Fruit fly (Drosophila melanogaster) whole organism, embryonic: ENCODE measurements around the gene CG12560.
A peak's percentile ranks its signal among the peaks of the same experiment; 100 is the strongest.

Experiments used
- Adf1 ChIP-seq: fragments of 200-800 bp; sonication (Bioruptor generic); IDR thresholded peaks from 2 replicates; pipeline ENCODE4 v1.3.6; 2022; ENCODE audit warnings: missing biosample characterization, missing genetic modification characterization
- BEAF-32 ChIP-seq: fragments of 200-800 bp; sonication (Bioruptor generic); optimal IDR thresholded peaks from 3 replicates; lab custom pipeline; 2017; ENCODE audit warnings: missing biosample characterization, missing genetic modification characterization, mild to moderate bottlenecking, moderate library complexity, missing genetic modification reagents
- Blimp-1 ChIP-seq: fragments of 200-800 bp; sonication (Bioruptor generic); optimal IDR thresholded peaks from 3 replicates; lab custom pipeline; 2018; ENCODE audit warnings: missing biosample characterization, missing genetic modification characterization, mild to moderate bottlenecking, moderate library complexity, missing genetic modification reagents
- CG11504 ChIP-seq: fragments of 200-800 bp; sonication (Bioruptor generic); optimal IDR thresholded peaks from 3 replicates; lab custom pipeline; 2019; ENCODE audit warnings: missing biosample characterization, mild to moderate bottlenecking, missing genetic modification characterization, moderate library complexity
- CG12659 ChIP-seq: fragments of 200-800 bp; sonication (Bioruptor generic); optimal IDR thresholded peaks from 3 replicates; lab custom pipeline; 2017; ENCODE audit warnings: mild to moderate bottlenecking, missing biosample characterization, missing genetic modification reagents, missing genetic modification characterization
- CG14014 ChIP-seq: fragments of 200-800 bp; sonication (Bioruptor generic); IDR thresholded peaks from 2 replicates; pipeline ENCODE4 v1.3.6; 2022; ENCODE audit warnings: missing biosample characterization, missing genetic modification characterization
- CG14710 ChIP-seq: fragments of 200-800 bp; sonication (Bioruptor generic); optimal IDR thresholded peaks from 3 replicates; lab custom pipeline; 2019; ENCODE audit warnings: missing biosample characterization, mild to moderate bottlenecking, missing genetic modification characterization, moderate library complexity
- CG15479 ChIP-seq: fragments of 200-800 bp; sonication (Bioruptor generic); optimal IDR thresholded peaks from 3 replicates; lab custom pipeline; 2019; ENCODE audit warnings: missing biosample characterization, mild to moderate bottlenecking, missing genetic modification characterization, moderate library complexity
- CG1603 ChIP-seq: fragments of 200-800 bp; sonication (Bioruptor generic); optimal IDR thresholded peaks from 2 replicates; lab custom pipeline; 2019; ENCODE audit warnings: missing biosample characterization, mild to moderate bottlenecking, missing genetic modification characterization, moderate library complexity
- CG16779 ChIP-seq: fragments of 200-800 bp; sonication (Bioruptor generic); IDR thresholded peaks from 2 replicates; pipeline ENCODE4 v1.3.6; 2022; ENCODE audit warnings: missing biosample characterization, missing genetic modification characterization
- CG17328 ChIP-seq: fragments of 200-800 bp; sonication (Bioruptor generic); IDR thresholded peaks from 2 replicates; pipeline ENCODE4 v1.3.6; 2022; ENCODE audit warnings: missing biosample characterization, missing genetic modification characterization
- CG3163 ChIP-seq: fragments of 200-800 bp; sonication (Bioruptor generic); optimal IDR thresholded peaks from 3 replicates; lab custom pipeline; 2016; ENCODE audit warnings: missing biosample characterization, missing genetic modification characterization
- CG3847 ChIP-seq: fragments of 200-800 bp; sonication (Bioruptor generic); IDR thresholded peaks from 2 replicates; pipeline ENCODE4 v1.3.6; 2022; ENCODE audit warnings: missing biosample characterization, missing genetic modification characterization
- CG6854 ChIP-seq: fragments of 200-800 bp; sonication (Bioruptor generic); optimal IDR thresholded peaks from 3 replicates; lab custom pipeline; 2017; ENCODE audit warnings: missing biosample characterization, mild to moderate bottlenecking, missing genetic modification characterization
- CG8290 ChIP-seq, 3 experiments: fragments of 200-800 bp; sonication (Bioruptor generic); optimal IDR thresholded peaks; 2 replicates each; lab custom pipeline; 2016 to 2019; ENCODE audit warnings: missing biosample characterization in 3 of 3, missing genetic modification characterization in 3 of 3, mild to moderate bottlenecking in 2 of 3, moderate library complexity in 1 of 3
- CG9797 ChIP-seq: fragments of 200-800 bp; sonication (Bioruptor generic); optimal IDR thresholded peaks from 3 replicates; lab custom pipeline; 2018; ENCODE audit warnings: missing biosample characterization, mild to moderate bottlenecking, missing genetic modification characterization
- Dp ChIP-seq: fragments of 200-800 bp; sonication (Bioruptor generic); optimal IDR thresholded peaks from 2 replicates; lab custom pipeline; 2018; ENCODE audit warnings: missing biosample characterization, mild to moderate bottlenecking, missing genetic modification characterization, moderate library complexity
- HLH3B ChIP-seq: fragments of 200-800 bp; sonication (Bioruptor generic); IDR thresholded peaks from 2 replicates; pipeline ENCODE4 v1.3.6; 2022; ENCODE audit warnings: missing biosample characterization, missing genetic modification characterization
- Hand ChIP-seq: fragments of 200-800 bp; sonication (Bioruptor generic); optimal IDR thresholded peaks from 2 replicates; lab custom pipeline; 2017; ENCODE audit warnings: mild to moderate bottlenecking, missing biosample characterization, missing genetic modification reagents, missing genetic modification characterization
- Hmr ChIP-seq: fragments of 200-800 bp; sonication (Bioruptor generic); optimal IDR thresholded peaks from 3 replicates; lab custom pipeline; 2017; ENCODE audit warnings: mild to moderate bottlenecking, missing biosample characterization, missing genetic modification reagents, missing genetic modification characterization
- MESR4 ChIP-seq: fragments of 200-800 bp; sonication (Bioruptor generic); optimal IDR thresholded peaks from 2 replicates; lab custom pipeline; 2018; ENCODE audit warnings: missing biosample characterization, mild to moderate bottlenecking, missing genetic modification characterization, moderate library complexity
- Opbp ChIP-seq: fragments of 200-800 bp; sonication (Bioruptor generic); IDR thresholded peaks from 3 replicates; pipeline ENCODE4 v1.3.6; 2022; ENCODE audit warnings: missing biosample characterization, missing genetic modification characterization; ENCODE audit not compliant: partially characterized antibody
- ato ChIP-seq: fragments of 200-800 bp; sonication (Bioruptor generic); IDR thresholded peaks from 2 replicates; pipeline ENCODE4 v1.3.6; 2022; ENCODE audit warnings: missing biosample characterization, missing genetic modification characterization; ENCODE audit not compliant: partially characterized antibody
- az2 ChIP-seq: fragments of 200-800 bp; sonication (Bioruptor generic); optimal IDR thresholded peaks from 3 replicates; lab custom pipeline; 2016; ENCODE audit warnings: missing biosample characterization, missing genetic modification characterization
- cwo ChIP-seq: fragments of 200-800 bp; sonication (Bioruptor generic); optimal IDR thresholded peaks from 3 replicates; lab custom pipeline; 2017; ENCODE audit warnings: missing biosample characterization, missing genetic modification characterization, mild to moderate bottlenecking, moderate library complexity, missing genetic modification reagents
- dan ChIP-seq: fragments of 200-800 bp; sonication (Bioruptor generic); IDR thresholded peaks from 2 replicates; pipeline ENCODE4 v1.3.6; 2022; ENCODE audit warnings: missing biosample characterization, missing genetic modification characterization
- dimm ChIP-seq: fragments of 200-800 bp; sonication (Bioruptor generic); IDR thresholded peaks from 2 replicates; pipeline ENCODE4 v1.3.6; 2022; ENCODE audit warnings: missing biosample characterization, missing genetic modification characterization
- gfzf ChIP-seq: fragments of 200-800 bp; sonication (Bioruptor generic); optimal IDR thresholded peaks from 2 replicates; lab custom pipeline; 2016; ENCODE audit warnings: missing biosample characterization, mild to moderate bottlenecking, missing genetic modification characterization, moderate library complexity
- inv ChIP-seq: fragments of 200-800 bp; sonication (Bioruptor generic); IDR thresholded peaks from 2 replicates; pipeline ENCODE4 v1.3.6; 2022; ENCODE audit warnings: missing biosample characterization, missing genetic modification characterization; ENCODE audit not compliant: partially characterized antibody
- kah ChIP-seq: fragments of 200-800 bp; sonication (Bioruptor generic); optimal IDR thresholded peaks from 2 replicates; lab custom pipeline; 2018; ENCODE audit warnings: missing biosample characterization, mild to moderate bottlenecking, missing genetic modification characterization
- knrl ChIP-seq: fragments of 200-800 bp; sonication (Bioruptor generic); IDR thresholded peaks from 3 replicates; pipeline ENCODE4 v1.3.6; 2022; ENCODE audit warnings: missing biosample characterization, missing genetic modification characterization; ENCODE audit not compliant: partially characterized antibody
- onecut ChIP-seq: fragments of 200-800 bp; sonication (Bioruptor generic); IDR thresholded peaks from 2 replicates; pipeline ENCODE4 v1.3.6; 2022; ENCODE audit warnings: missing biosample characterization, missing genetic modification characterization
- pita ChIP-seq: fragments of 200-800 bp; sonication (Bioruptor generic); optimal IDR thresholded peaks from 2 replicates; lab custom pipeline; 2017; ENCODE audit warnings: missing biosample characterization, mild to moderate bottlenecking, missing genetic modification characterization
- prd ChIP-seq, 3 experiments: fragments of >200 bp in 2 of 3; fragments of 200-800 bp in 1 of 3; sonication (Bioruptor generic) in 1 of 3; optimal IDR thresholded peaks in 2 of 3; IDR thresholded peaks in 1 of 3; 2 replicates in 2 of 3; 3 replicates in 1 of 3; pipeline versions ENCODE4 v1.3.6 to Lab custom; 2017 to 2022; ENCODE audit warnings: missing biosample characterization in 1 of 3, missing genetic modification characterization in 1 of 3
- pzg ChIP-seq: fragments of 200-800 bp; sonication (Bioruptor generic); optimal IDR thresholded peaks from 3 replicates; lab custom pipeline; 2018; ENCODE audit warnings: missing biosample characterization, mild to moderate bottlenecking, missing genetic modification characterization, moderate library complexity
- rib ChIP-seq: fragments of 200-800 bp; sonication (Bioruptor generic); IDR thresholded peaks from 2 replicates; pipeline ENCODE4 v1.3.6; 2022; ENCODE audit warnings: missing biosample characterization, missing genetic modification characterization
- slbo ChIP-seq: fragments of 200-800 bp; sonication (Bioruptor generic); IDR thresholded peaks from 2 replicates; pipeline ENCODE4 v1.3.6; 2022; ENCODE audit warnings: missing biosample characterization, missing genetic modification characterization
- slou ChIP-seq: fragments of 200-800 bp; sonication (Bioruptor generic); optimal IDR thresholded peaks from 3 replicates; lab custom pipeline; 2016; ENCODE audit warnings: missing biosample characterization, missing genetic modification characterization
- sna ChIP-seq: fragments of 200-800 bp; sonication (Bioruptor generic); IDR thresholded peaks from 2 replicates; pipeline ENCODE4 v1.3.6; 2022; ENCODE audit warnings: missing biosample characterization, missing genetic modification characterization; ENCODE audit not compliant: partially characterized antibody
- sqz ChIP-seq: fragments of 200-800 bp; sonication (Bioruptor generic); optimal IDR thresholded peaks from 3 replicates; lab custom pipeline; 2018; ENCODE audit warnings: missing biosample characterization, mild to moderate bottlenecking, missing genetic modification characterization
- sug ChIP-seq: fragments of 200-800 bp; optimal IDR thresholded peaks from 2 replicates; lab custom pipeline; 2019; ENCODE audit warnings: missing biosample characterization, mild to moderate bottlenecking, missing genetic modification characterization, moderate library complexity
- trem ChIP-seq: fragments of 200-800 bp; optimal IDR thresholded peaks from 3 replicates; lab custom pipeline; 2019; ENCODE audit warnings: missing biosample characterization, mild to moderate bottlenecking, missing genetic modification characterization, moderate library complexity
- tx ChIP-seq: fragments of 200-800 bp; sonication (Bioruptor generic); optimal IDR thresholded peaks from 2 replicates; lab custom pipeline; 2016; ENCODE audit warnings: missing biosample characterization, missing genetic modification characterization
- vfl ChIP-seq: fragments of 200-800 bp; sonication (Bioruptor generic); optimal IDR thresholded peaks from 2 replicates; lab custom pipeline; 2016; ENCODE audit warnings: missing biosample characterization, missing genetic modification characterization
- vvl ChIP-seq: fragments of 200-800 bp; sonication (Bioruptor generic); IDR thresholded peaks from 2 replicates; pipeline ENCODE4 v1.3.6; 2022; ENCODE audit warnings: missing biosample characterization, missing genetic modification characterization
- zfh1 ChIP-seq: fragments of 200-800 bp; sonication (Bioruptor generic); IDR thresholded peaks from 3 replicates; pipeline ENCODE4 v1.3.6; 2022; ENCODE audit warnings: missing biosample characterization, missing genetic modification characterization

Gene CG12560

dm6 chr2L:7984059-7984800, 25.0 kb downstream of the CG12560 start, which contains the start of gene Snoo (continued):
- peak; percentile 62 for TF ChIP-seq Hmr (GFP tag; lab: Kevin White, UChicago)
- 0 out of 3 replicates have a peak, but pooled peaks have one; percentile 7 for TF ChIP-seq knrl (GFP tag; lab: Robert Waterston, UW)
- TF ChIP-seq HLH3B (GFP tag; lab: Robert Waterston, UW): no peak
- peak; percentile 12; the same call in 1 of the 2 replicates for TF ChIP-seq CG17328 (GFP tag; lab: Robert Waterston, UW)
- peak; percentile 75; the same call in 1 of the 2 replicates for TF ChIP-seq vvl (GFP tag; lab: Robert Waterston, UW)
- peak; percentile 33; the same call in 1 of the 2 replicates for TF ChIP-seq Adf1 (GFP tag; lab: Robert Waterston, UW)
- TF ChIP-seq onecut (GFP tag; lab: Robert Waterston, UW): peak; percentile 17; the same call in 1 of the 2 replicates
- TF ChIP-seq dimm (GFP tag; lab: Robert Waterston, UW): no peak
- TF ChIP-seq slbo (GFP tag; lab: Robert Waterston, UW): peak; percentile 36
- peak; percentile 26 for TF ChIP-seq MESR4 (GFP tag; lab: Kevin White, UChicago)
- peak; percentile 100 for TF ChIP-seq CG3163 (GFP tag; lab: Kevin White, UChicago)
- TF ChIP-seq pzg (GFP tag; lab: Kevin White, UChicago): peak; percentile 88
- TF ChIP-seq kah (GFP tag; lab: Kevin White, UChicago): peak; percentile 7
- TF ChIP-seq CG8290 (GFP tag; optimal IDR thresholded peaks at IDR 0.05; lab: Kevin White, UChicago): no peak
- peak in 1 of 2 experiments; percentile 76 for TF ChIP-seq CG8290 (tag; optimal IDR thresholded peaks at IDR 0.05; lab: Kevin White, UChicago)
- TF ChIP-seq trem (tag; lab: Kevin White, UChicago): peak; percentile 43
- TF ChIP-seq inv (GFP tag; lab: Robert Waterston, UW): no peak
- no peak for TF ChIP-seq az2 (GFP tag; lab: Kevin White, UChicago)
- TF ChIP-seq tx: no peak
- TF ChIP-seq pita: no peak
- TF ChIP-seq sug (tag; lab: Kevin White, UChicago): no peak
- no peak for TF ChIP-seq slou
- TF ChIP-seq dan (GFP tag; lab: Robert Waterston, UW): no peak
- peak; percentile 20 for TF ChIP-seq Dp (GFP tag; lab: Kevin White, UChicago)
- peak; percentile 50 for TF ChIP-seq CG1603 (tag; lab: Kevin White, UChicago)
- no peak for TF ChIP-seq CG14710 (tag; lab: Kevin White, UChicago)
- TF ChIP-seq CG9797 (GFP tag; lab: Kevin White, UChicago): peak; percentile 90
- peak; percentile 3 for TF ChIP-seq Blimp-1 (GFP tag; lab: Kevin White, UChicago)
- peak; percentile 58; the same call in 2 of the 3 replicates for TF ChIP-seq Opbp (GFP tag; lab: Robert Waterston, UW)
- TF ChIP-seq vfl: no peak
- TF ChIP-seq sqz (GFP tag; lab: Kevin White, UChicago): no peak
- TF ChIP-seq CG15479: no peak
- peak; percentile 18 for TF ChIP-seq CG6854 (GFP tag; lab: Kevin White, UChicago)
- TF ChIP-seq CG14014 (GFP tag; lab: Robert Waterston, UW): peak; percentile 30; the same call in 1 of the 2 replicates
- TF ChIP-seq CG11504 (tag; lab: Kevin White, UChicago): peak; percentile 31
- peak; percentile 24 for TF ChIP-seq BEAF-32 (GFP tag; lab: Kevin White, UChicago)
- no peak for TF ChIP-seq prd (optimal IDR thresholded peaks at IDR 0.05; lab: Kevin White, UChicago)
- TF ChIP-seq prd (GFP tag; IDR thresholded peaks at IDR 0.05; lab: Robert Waterston, UW): no peak
- TF ChIP-seq sna (GFP tag; lab: Robert Waterston, UW): 0 out of 2 replicates have a peak, but pooled peaks have one; percentile 46
- TF ChIP-seq CG12659: peak; percentile 44
- peak; percentile 87 for TF ChIP-seq cwo (GFP tag; lab: Kevin White, UChicago)
- peak; percentile 7; the same call in 1 of the 2 replicates for TF ChIP-seq CG16779
- peak; percentile 4 for TF ChIP-seq Hand (GFP tag; lab: Kevin White, UChicago)
- peak; percentile 63 for TF ChIP-seq CG3847 (GFP tag; lab: Robert Waterston, UW)
- peak; percentile 62; the same call in 1 of the 2 replicates for TF ChIP-seq rib
- TF ChIP-seq zfh1: 0 out of 3 replicates have a peak, but pooled peaks have one; percentile 6
- TF ChIP-seq ato (GFP tag; lab: Robert Waterston, UW): peak; percentile 38; the same call in 1 of the 2 replicates
- TF ChIP-seq gfzf: peak; percentile 96
